Worm (Caenorhabditis elegans): ENCODE data around the gene abf-3.
"Not testable (repeated sequence)": the region's sequence is repeated elsewhere in the genome, so short reads cannot be mapped to it uniquely, and the experiment has no call there.

ce11 chrV:15807420-15807819, 10.2 kb downstream of the abf-3 start, which contains the start of gene srsx-38:
- not testable (repeated sequence) for TF ChIP-seq lin-39 (tag; optimal IDR thresholded peaks at IDR 0.05); nhr-43 (tag; optimal IDR thresholded peaks at IDR 0.05; ENCODE audit: poor library complexity, severe bottlenecking); mdl-1 (tag; optimal IDR thresholded peaks at IDR 0.05); nhr-25 (tag; optimal IDR thresholded peaks at IDR 0.05); nhr-11 (tag; optimal IDR thresholded peaks at IDR 0.05); egl-5 (tag; optimal IDR thresholded peaks at IDR 0.05); snpc-4 (tag; optimal IDR thresholded peaks at IDR 0.05); ama-1 (optimal IDR thresholded peaks at IDR 0.05); elt-3 (tag; optimal IDR thresholded peaks at IDR 0.05); sea-2 (GFP tag; optimal IDR thresholded peaks at IDR 0.05); unc-39 (tag; optimal IDR thresholded peaks at IDR 0.05)

Data from whole organism, L3 larva.